Fruit fly (Drosophila melanogaster) whole organism, embryonic: ENCODE data around the gene Tomosyn.

Experiments used
- Adf1 ChIP-seq: fragments of 200-800 bp; sonication (Bioruptor generic); IDR thresholded peaks from 2 replicates; pipeline ENCODE4 v1.3.6; 2022; ENCODE audit warnings: missing biosample characterization, missing genetic modification characterization
- Antp ChIP-seq: fragments of 200-800 bp; sonication (Bioruptor generic); optimal IDR thresholded peaks from 3 replicates; lab custom pipeline; 2016; ENCODE audit warnings: missing biosample characterization, missing genetic modification characterization
- Blimp-1 ChIP-seq: fragments of 200-800 bp; sonication (Bioruptor generic); optimal IDR thresholded peaks from 3 replicates; lab custom pipeline; 2018; ENCODE audit warnings: missing biosample characterization, missing genetic modification characterization, mild to moderate bottlenecking, moderate library complexity, missing genetic modification reagents
- CG10431 ChIP-seq: fragments of 200-800 bp; sonication (Bioruptor generic); optimal IDR thresholded peaks from 3 replicates; lab custom pipeline; 2018; ENCODE audit warnings: missing biosample characterization, mild to moderate bottlenecking, missing genetic modification characterization
- CG10979 ChIP-seq: fragments of 200-800 bp; sonication (Bioruptor generic); optimal IDR thresholded peaks from 2 replicates; lab custom pipeline; 2018; ENCODE audit warnings: missing biosample characterization, mild to moderate bottlenecking, missing genetic modification characterization, moderate library complexity
- CG11696 ChIP-seq: fragments of 200-800 bp; sonication (Bioruptor generic); IDR thresholded peaks from 2 replicates; pipeline ENCODE4 v1.3.6; 2022; ENCODE audit warnings: missing biosample characterization, missing genetic modification characterization
- CG13775 ChIP-seq: fragments of 200-800 bp; sonication (Bioruptor generic); optimal IDR thresholded peaks from 3 replicates; lab custom pipeline; 2017; ENCODE audit warnings: missing biosample characterization, mild to moderate bottlenecking, missing genetic modification characterization
- CG14710 ChIP-seq: fragments of 200-800 bp; sonication (Bioruptor generic); optimal IDR thresholded peaks from 3 replicates; lab custom pipeline; 2019; ENCODE audit warnings: missing biosample characterization, mild to moderate bottlenecking, missing genetic modification characterization, moderate library complexity
- CG15073 ChIP-seq: fragments of 200-800 bp; sonication (Bioruptor generic); optimal IDR thresholded peaks from 2 replicates; lab custom pipeline; 2016; ENCODE audit warnings: missing biosample characterization, missing genetic modification characterization
- CG16779 ChIP-seq: fragments of 200-800 bp; sonication (Bioruptor generic); IDR thresholded peaks from 2 replicates; pipeline ENCODE4 v1.3.6; 2022; ENCODE audit warnings: missing biosample characterization, missing genetic modification characterization
- CG2678 ChIP-seq: fragments of 200-800 bp; sonication (Bioruptor generic); optimal IDR thresholded peaks from 3 replicates; lab custom pipeline; 2019; ENCODE audit warnings: missing biosample characterization, mild to moderate bottlenecking, missing genetic modification characterization, moderate library complexity
- CG32767 ChIP-seq: fragments of 200-800 bp; sonication (Bioruptor generic); IDR thresholded peaks from 2 replicates; pipeline ENCODE4 v1.3.6; 2022; ENCODE audit warnings: missing biosample characterization, missing genetic modification characterization
- CG4282 ChIP-seq: fragments of 200-800 bp; sonication (Bioruptor generic); optimal IDR thresholded peaks from 2 replicates; lab custom pipeline; 2016; ENCODE audit warnings: missing biosample characterization, missing genetic modification characterization
- CG4617 ChIP-seq: fragments of 200-800 bp; sonication (Bioruptor generic); optimal IDR thresholded peaks from 3 replicates; lab custom pipeline; 2016; ENCODE audit warnings: missing biosample characterization, missing genetic modification characterization, borderline replicate concordance
- CG4707 ChIP-seq: fragments of 200-800 bp; sonication (Bioruptor generic); optimal IDR thresholded peaks from 2 replicates; lab custom pipeline; 2018; ENCODE audit warnings: missing biosample characterization, mild to moderate bottlenecking, missing genetic modification characterization, moderate library complexity
- CG4730 ChIP-seq: fragments of 200-800 bp; sonication (Bioruptor generic); IDR thresholded peaks from 2 replicates; pipeline ENCODE4 v1.3.6; 2022; ENCODE audit warnings: missing biosample characterization, missing genetic modification characterization
- CG7745 ChIP-seq: fragments of 200-800 bp; sonication (Bioruptor generic); optimal IDR thresholded peaks from 2 replicates; lab custom pipeline; 2018; ENCODE audit warnings: missing biosample characterization, mild to moderate bottlenecking, missing genetic modification characterization, moderate library complexity
- CG9932 ChIP-seq: fragments of 200-800 bp; sonication (Bioruptor generic); IDR thresholded peaks from 2 replicates; pipeline ENCODE4 v1.3.6; 2022; ENCODE audit warnings: missing biosample characterization, missing genetic modification characterization
- CTCF ChIP-seq: fragments of 200-800 bp; sonication (Bioruptor generic); optimal IDR thresholded peaks from 2 replicates; lab custom pipeline; 2017; ENCODE audit warnings: missing biosample characterization, mild to moderate bottlenecking, missing genetic modification characterization, moderate library complexity
- Camta ChIP-seq: fragments of 200-800 bp; sonication (Bioruptor generic); optimal IDR thresholded peaks from 2 replicates; lab custom pipeline; 2016; ENCODE audit warnings: missing biosample characterization, missing genetic modification characterization
- CoRest ChIP-seq: fragments of 200-800 bp; sonication (Bioruptor generic); optimal IDR thresholded peaks from 3 replicates; lab custom pipeline; 2018; ENCODE audit warnings: missing biosample characterization, mild to moderate bottlenecking, missing genetic modification characterization, moderate library complexity
- D19A ChIP-seq: fragments of 200-800 bp; optimal IDR thresholded peaks from 3 replicates; lab custom pipeline; 2019; ENCODE audit warnings: missing biosample characterization, mild to moderate bottlenecking, missing genetic modification characterization, moderate library complexity
- E2f1 ChIP-seq: fragments of 200-800 bp; sonication (Bioruptor generic); IDR thresholded peaks from 2 replicates; pipeline ENCODE4 v1.3.6; 2022; ENCODE audit warnings: missing biosample characterization, missing genetic modification characterization
- E2f2 ChIP-seq: fragments of 200-800 bp; sonication (Bioruptor generic); IDR thresholded peaks from 2 replicates; pipeline ENCODE4 v1.3.6; 2022; ENCODE audit warnings: missing biosample characterization, missing genetic modification characterization
- Gug ChIP-seq: fragments of 200-800 bp; sonication (Bioruptor generic); IDR thresholded peaks from 4 replicates; pipeline ENCODE4 v1.3.6; 2022; ENCODE audit warnings: missing biosample characterization, missing genetic modification characterization
- HLH4C ChIP-seq: fragments of 200-800 bp; sonication (Bioruptor generic); IDR thresholded peaks from 3 replicates; pipeline ENCODE4 v1.3.6; 2022; ENCODE audit warnings: missing biosample characterization, missing genetic modification characterization; ENCODE audit not compliant: partially characterized antibody
- HmgZ ChIP-seq: fragments of 200-800 bp; sonication (Bioruptor generic); optimal IDR thresholded peaks from 2 replicates; lab custom pipeline; 2018; ENCODE audit warnings: missing biosample characterization, mild to moderate bottlenecking, missing genetic modification characterization
- Hr39 ChIP-seq: fragments of >200 bp; optimal IDR thresholded peaks from 2 replicates; lab custom pipeline; 2017
- MESR4 ChIP-seq: fragments of 200-800 bp; sonication (Bioruptor generic); optimal IDR thresholded peaks from 2 replicates; lab custom pipeline; 2018; ENCODE audit warnings: missing biosample characterization, mild to moderate bottlenecking, missing genetic modification characterization, moderate library complexity
- NFAT ChIP-seq: fragments of 200-800 bp; sonication (Bioruptor generic); IDR thresholded peaks from 2 replicates; pipeline ENCODE4 v1.3.6; 2022; ENCODE audit warnings: missing biosample characterization, missing genetic modification characterization
- Nf-YA ChIP-seq: fragments of 200-800 bp; sonication (Bioruptor generic); IDR thresholded peaks from 2 replicates; pipeline ENCODE4 v1.3.6; 2022; ENCODE audit warnings: missing biosample characterization, missing genetic modification characterization
- Oaz ChIP-seq: fragments of 200-800 bp; sonication (Bioruptor generic); IDR thresholded peaks from 2 replicates; pipeline ENCODE4 v1.3.6; 2022; ENCODE audit warnings: missing biosample characterization, missing genetic modification characterization
- Stat92E ChIP-seq, 3 experiments: fragments of >200 bp in 2 of 3; fragments of 200-800 bp in 1 of 3; sonication (Bioruptor generic) in 1 of 3; optimal IDR thresholded peaks; 2 replicates each; lab custom pipeline; 2017 to 2019; ENCODE audit warnings: missing biosample characterization in 3 of 3, missing genetic modification characterization in 3 of 3, mild to moderate bottlenecking in 1 of 3, moderate library complexity in 1 of 3
- Trl ChIP-seq, 3 experiments: fragments of >200 bp in 2 of 3; fragments of 200-800 bp in 1 of 3; sonication (Bioruptor generic) in 1 of 3; optimal IDR thresholded peaks; 2 replicates in 1 of 3; 3 replicates in 2 of 3; lab custom pipeline; 2016 to 2017; ENCODE audit warnings: missing biosample characterization in 1 of 3, missing genetic modification characterization in 1 of 3
- bsh ChIP-seq, 2 experiments: fragments of 200-800 bp; sonication (Bioruptor generic); optimal IDR thresholded peaks; 2 replicates each; lab custom pipeline; 2017 to 2018; ENCODE audit warnings: mild to moderate bottlenecking in 2 of 2, missing biosample characterization in 2 of 2, missing genetic modification characterization in 2 of 2, moderate library complexity in 1 of 2
- fd3F ChIP-seq: fragments of 200-800 bp; sonication (Bioruptor generic); optimal IDR thresholded peaks from 2 replicates; lab custom pipeline; 2018; ENCODE audit warnings: missing biosample characterization, mild to moderate bottlenecking, missing genetic modification characterization, moderate library complexity
- lola ChIP-seq, 3 experiments: fragments of >200 bp in 2 of 3; fragments of 200-800 bp in 1 of 3; sonication (Bioruptor generic) in 1 of 3; optimal IDR thresholded peaks; 2 replicates each; lab custom pipeline; 2017 to 2019; ENCODE audit warnings: missing biosample characterization in 3 of 3, missing genetic modification characterization in 3 of 3, mild to moderate bottlenecking in 1 of 3, moderate library complexity in 1 of 3
- mam ChIP-seq: fragments of 200-800 bp; sonication (Bioruptor generic); optimal IDR thresholded peaks from 3 replicates; lab custom pipeline; 2016; ENCODE audit warnings: missing biosample characterization, missing genetic modification characterization
- nerfin-2 ChIP-seq: fragments of 200-800 bp; sonication (Bioruptor generic); IDR thresholded peaks from 2 replicates; pipeline ENCODE4 v1.3.6; 2022; ENCODE audit warnings: missing biosample characterization, missing genetic modification characterization; ENCODE audit not compliant: partially characterized antibody
- pb ChIP-seq: fragments of 200-800 bp; sonication (Bioruptor generic); optimal IDR thresholded peaks from 3 replicates; lab custom pipeline; 2016; ENCODE audit warnings: missing biosample characterization, missing genetic modification characterization
- pros ChIP-seq: fragments of 200-800 bp; sonication (Bioruptor generic); optimal IDR thresholded peaks from 3 replicates; lab custom pipeline; 2019; ENCODE audit warnings: missing biosample characterization, mild to moderate bottlenecking, missing genetic modification characterization, moderate library complexity
- pum ChIP-seq: fragments of 200-800 bp; sonication (Bioruptor generic); optimal IDR thresholded peaks from 2 replicates; lab custom pipeline; 2016; ENCODE audit warnings: missing biosample characterization, missing genetic modification characterization
- run ChIP-seq: fragments of 200-800 bp; sonication (Bioruptor generic); optimal IDR thresholded peaks from 3 replicates; lab custom pipeline; 2018; ENCODE audit warnings: missing biosample characterization, mild to moderate bottlenecking, missing genetic modification characterization
- sens ChIP-seq: fragments of 200-800 bp; sonication (Bioruptor generic); peaks from one replicate; lab custom pipeline; 2016; ENCODE audit warnings: missing biosample characterization, missing genetic modification characterization
- slou ChIP-seq: fragments of 200-800 bp; sonication (Bioruptor generic); optimal IDR thresholded peaks from 3 replicates; lab custom pipeline; 2016; ENCODE audit warnings: missing biosample characterization, missing genetic modification characterization
- toy ChIP-seq: fragments of 200-800 bp; sonication (Bioruptor generic); IDR thresholded peaks from 2 replicates; pipeline ENCODE4 v1.3.6; 2022; ENCODE audit warnings: missing biosample characterization, missing genetic modification characterization
- tup ChIP-seq: fragments of 200-800 bp; sonication (Bioruptor generic); optimal IDR thresholded peaks from 2 replicates; lab custom pipeline; 2016; ENCODE audit warnings: missing biosample characterization, mild to moderate bottlenecking, missing genetic modification characterization, moderate library complexity
- unc-4 ChIP-seq: fragments of 200-800 bp; sonication (Bioruptor generic); IDR thresholded peaks from 2 replicates; pipeline ENCODE4 v1.3.6; 2022; ENCODE audit warnings: missing biosample characterization, missing genetic modification characterization; ENCODE audit not compliant: partially characterized antibody
- z ChIP-seq: fragments of 200-800 bp; sonication (Bioruptor generic); IDR thresholded peaks from 3 replicates; pipeline ENCODE4 v1.3.6; 2022; ENCODE audit warnings: missing biosample characterization, missing genetic modification characterization

Gene Tomosyn

DNA sequence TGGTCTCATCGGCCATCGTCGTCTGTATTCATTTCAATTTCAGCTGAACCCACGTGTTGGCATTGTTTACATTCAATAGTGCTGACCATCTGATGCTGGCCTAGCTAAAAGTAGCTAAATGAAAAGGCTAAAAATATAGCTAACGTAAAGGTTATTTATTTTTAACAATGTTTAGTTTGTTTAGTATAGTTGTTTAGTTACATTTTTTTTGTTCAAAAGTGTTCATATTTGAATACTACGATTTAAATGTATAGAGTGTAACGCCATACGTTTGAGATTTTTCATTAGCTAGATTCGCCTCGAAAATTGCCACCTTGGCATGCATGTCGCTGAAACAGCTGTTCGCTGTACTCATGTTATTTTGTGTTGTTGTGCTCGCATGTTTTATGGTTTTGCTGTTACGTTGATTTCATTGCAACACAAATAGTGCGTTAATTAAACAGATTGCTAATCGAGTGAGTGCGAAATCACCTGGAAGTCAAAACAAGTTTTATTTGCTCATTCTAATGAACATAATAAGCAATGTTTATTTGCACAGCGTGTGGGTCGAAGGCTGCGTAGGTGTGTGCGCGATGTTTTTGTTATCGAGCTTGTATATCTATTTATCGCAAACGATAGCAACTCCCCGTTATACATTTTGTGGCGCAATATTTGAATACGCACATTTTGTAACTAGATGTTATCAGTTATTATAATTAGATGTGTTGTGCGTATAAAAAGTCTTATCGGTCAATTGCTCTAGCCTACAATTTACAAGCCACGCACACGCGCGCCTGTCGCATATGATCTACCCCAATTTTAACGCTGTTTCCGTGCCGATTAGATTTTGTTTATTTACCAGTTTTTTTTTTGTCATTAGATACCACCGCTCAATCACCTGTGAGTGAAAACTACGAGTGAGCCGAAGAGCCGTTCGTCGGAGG lies 19.6 kb upstream of the Tomosyn start, which contains the start of the genes CG1463 and Fpgs1 (continued):
- peak; percentile 50 for TF ChIP-seq CG13775 (GFP tag; lab: Kevin White, UChicago)
- no peak for TF ChIP-seq pum (GFP tag; lab: Kevin White, UChicago)
- TF ChIP-seq z: peak; percentile 86
- TF ChIP-seq bsh (GFP tag; optimal IDR thresholded peaks at IDR 0.05; lab: Kevin White, UChicago): no peak
- TF ChIP-seq HLH4C (GFP tag; lab: Robert Waterston, UW): 0 out of 3 replicates have a peak, but pooled peaks have one; percentile 44
- TF ChIP-seq pb: no peak
- TF ChIP-seq CG10431: no peak
- TF ChIP-seq mam (GFP tag; lab: Kevin White, UChicago): peak; percentile 34
- TF ChIP-seq pros (GFP tag; lab: Kevin White, UChicago): no peak
- TF ChIP-seq CG10979 (tag; lab: Kevin White, UChicago): peak; percentile 13
- no peak for TF ChIP-seq run (tag; lab: Kevin White, UChicago)
- TF ChIP-seq tup (GFP tag; lab: Kevin White, UChicago): no peak
- no peak for TF ChIP-seq CG4707 (GFP tag; lab: Kevin White, UChicago)
- TF ChIP-seq MESR4 (GFP tag; lab: Kevin White, UChicago): peak; percentile 11
- no peak for TF ChIP-seq CG15073 (GFP tag; lab: Kevin White, UChicago)
- no peak for TF ChIP-seq CG4730 (GFP tag; lab: Robert Waterston, UW)
- no peak for TF ChIP-seq CoRest (tag; lab: Kevin White, UChicago)
- TF ChIP-seq nerfin-2 (GFP tag; lab: Robert Waterston, UW): no peak
- peak in 1 of 3 experiments; percentile 36 for TF ChIP-seq lola (GFP tag; optimal IDR thresholded peaks at IDR 0.05; lab: Kevin White, UChicago)
- TF ChIP-seq CG4617 (GFP tag; lab: Kevin White, UChicago): no peak
- no peak for TF ChIP-seq NFAT (GFP tag; lab: Robert Waterston, UW)
- TF ChIP-seq Camta (GFP tag; lab: Kevin White, UChicago): no peak
- no peak for TF ChIP-seq CG32767 (GFP tag; lab: Robert Waterston, UW)
- TF ChIP-seq CG16779: no peak
- TF ChIP-seq D19A (tag; lab: Kevin White, UChicago): no peak
- TF ChIP-seq CG14710 (tag; lab: Kevin White, UChicago): peak; percentile 48
- TF ChIP-seq CG11696 (GFP tag; lab: Robert Waterston, UW): no peak
- no peak for TF ChIP-seq CTCF (GFP tag; lab: Kevin White, UChicago)
- TF ChIP-seq CG7745 (tag; lab: Kevin White, UChicago): no peak
- peak; percentile 59 for TF ChIP-seq CG9932 (GFP tag; lab: Robert Waterston, UW)
- no peak for TF ChIP-seq Blimp-1 (GFP tag; lab: Kevin White, UChicago)
- peak; percentile 83 for TF ChIP-seq sens
- TF ChIP-seq Gug: 0 out of 4 replicates have a peak, but pooled peaks have one; percentile 19
- TF ChIP-seq Oaz (GFP tag; lab: Robert Waterston, UW): no peak
- TF ChIP-seq Hr39 (lab: Kevin White, UChicago): no peak
- TF ChIP-seq unc-4 (GFP tag; lab: Robert Waterston, UW): peak; percentile 60
- TF ChIP-seq CG2678 (tag; lab: Kevin White, UChicago): no peak
- peak; percentile 83 for TF ChIP-seq E2f2
- TF ChIP-seq E2f1 (GFP tag; lab: Robert Waterston, UW): no peak
- TF ChIP-seq slou (GFP tag; lab: Kevin White, UChicago): no peak
- TF ChIP-seq Nf-YA (GFP tag; lab: Robert Waterston, UW): no peak
- no peak for TF ChIP-seq Adf1 (GFP tag; lab: Robert Waterston, UW)
- no peak for TF ChIP-seq Trl (optimal IDR thresholded peaks at IDR 0.05; lab: Kevin White, UChicago)
- peak; percentile 9 for TF ChIP-seq Trl (GFP tag; optimal IDR thresholded peaks at IDR 0.05; lab: Kevin White, UChicago)
- no peak for TF ChIP-seq fd3F (GFP tag; lab: Kevin White, UChicago)
- no peak for TF ChIP-seq CG4282 (GFP tag; lab: Kevin White, UChicago)
- no peak for TF ChIP-seq Antp (GFP tag; lab: Kevin White, UChicago)
- no peak for TF ChIP-seq toy (GFP tag; lab: Robert Waterston, UW)
- peak; percentile 33 for TF ChIP-seq HmgZ (tag; lab: Kevin White, UChicago)
- no peak for TF ChIP-seq Stat92E (GFP tag; optimal IDR thresholded peaks at IDR 0.05; lab: Kevin White, UChicago)
